Fruit fly (Drosophila melanogaster) whole organism, embryonic: ENCODE data around the gene Cyp4ac1.
A peak's percentile ranks its signal among the peaks of the same experiment; 100 is the strongest.

Experiments
- B-H1 ChIP-seq: fragments of 200-800 bp; sonication (Bioruptor generic); IDR thresholded peaks from 3 replicates; pipeline ENCODE4 v1.3.6; 2022; ENCODE audit warnings: missing biosample characterization, missing genetic modification characterization
- CG10321 ChIP-seq: fragments of 200-800 bp; sonication (Bioruptor generic); IDR thresholded peaks from 2 replicates; pipeline ENCODE4 v1.3.6; 2022; ENCODE audit warnings: missing biosample characterization, missing genetic modification characterization
- CG10565 ChIP-seq: fragments of 200-800 bp; sonication (Bioruptor generic); optimal IDR thresholded peaks from 3 replicates; lab custom pipeline; 2016; ENCODE audit warnings: missing biosample characterization, mild to moderate bottlenecking, missing genetic modification characterization
- CG10979 ChIP-seq: fragments of 200-800 bp; sonication (Bioruptor generic); optimal IDR thresholded peaks from 2 replicates; lab custom pipeline; 2018; ENCODE audit warnings: missing biosample characterization, mild to moderate bottlenecking, missing genetic modification characterization, moderate library complexity
- CG11695 ChIP-seq: fragments of 200-800 bp; sonication (Bioruptor generic); IDR thresholded peaks from 3 replicates; pipeline ENCODE4 v1.3.6; 2022; ENCODE audit warnings: missing biosample characterization, missing genetic modification characterization
- CG15011 ChIP-seq: fragments of 200-800 bp; sonication (Bioruptor generic); optimal IDR thresholded peaks from 3 replicates; lab custom pipeline; 2018; ENCODE audit warnings: missing biosample characterization, mild to moderate bottlenecking, missing genetic modification characterization
- CG15479 ChIP-seq: fragments of 200-800 bp; sonication (Bioruptor generic); optimal IDR thresholded peaks from 3 replicates; lab custom pipeline; 2019; ENCODE audit warnings: missing biosample characterization, mild to moderate bottlenecking, missing genetic modification characterization, moderate library complexity
- CG18476 ChIP-seq: fragments of 200-800 bp; sonication (Bioruptor generic); optimal IDR thresholded peaks from 2 replicates; lab custom pipeline; 2016; ENCODE audit warnings: missing biosample characterization, mild to moderate bottlenecking, missing genetic modification characterization
- CG2875 ChIP-seq: fragments of 200-800 bp; sonication (Bioruptor generic); optimal IDR thresholded peaks from 2 replicates; lab custom pipeline; 2017; ENCODE audit warnings: missing biosample characterization, mild to moderate bottlenecking, missing genetic modification characterization, missing genetic modification reagents
- CG30431 ChIP-seq: fragments of 200-800 bp; sonication (Bioruptor generic); optimal IDR thresholded peaks from 2 replicates; lab custom pipeline; 2017; ENCODE audit warnings: missing biosample characterization, missing genetic modification characterization
- CG3065 ChIP-seq: fragments of 200-800 bp; sonication (Bioruptor generic); optimal IDR thresholded peaks from 2 replicates; lab custom pipeline; 2016; ENCODE audit warnings: missing biosample characterization, missing genetic modification characterization
- CG4854 ChIP-seq: fragments of 200-800 bp; sonication (Bioruptor generic); optimal IDR thresholded peaks from 2 replicates; lab custom pipeline; 2016; ENCODE audit warnings: missing biosample characterization, missing genetic modification characterization, inconsistent platforms
- CG6175 ChIP-seq: fragments of 200-800 bp; sonication (Bioruptor generic); IDR thresholded peaks from 3 replicates; pipeline ENCODE4 v1.3.6; 2022; ENCODE audit warnings: missing biosample characterization, missing genetic modification characterization
- CG6272 ChIP-seq: fragments of 200-800 bp; sonication (Bioruptor generic); IDR thresholded peaks from 2 replicates; pipeline ENCODE4 v1.3.6; 2022; ENCODE audit warnings: missing biosample characterization, missing genetic modification characterization
- CG6791 ChIP-seq: fragments of 200-800 bp; sonication (Bioruptor generic); IDR thresholded peaks from 3 replicates; pipeline ENCODE4 v1.3.6; 2022; ENCODE audit warnings: missing biosample characterization, missing genetic modification characterization; ENCODE audit not compliant: partially characterized antibody
- CG7839 ChIP-seq: fragments of 200-800 bp; sonication (Bioruptor generic); optimal IDR thresholded peaks from 3 replicates; lab custom pipeline; 2018; ENCODE audit warnings: missing biosample characterization, mild to moderate bottlenecking, missing genetic modification characterization, moderate library complexity
- CG7963 ChIP-seq: fragments of 200-800 bp; sonication (Bioruptor generic); IDR thresholded peaks from 3 replicates; pipeline ENCODE4 v1.3.6; 2022; ENCODE audit warnings: missing biosample characterization, missing genetic modification characterization; ENCODE audit not compliant: partially characterized antibody
- CG9876 ChIP-seq: fragments of 200-800 bp; sonication (Bioruptor generic); optimal IDR thresholded peaks from 2 replicates; lab custom pipeline; 2016; ENCODE audit warnings: missing biosample characterization, missing genetic modification characterization
- Dll ChIP-seq: fragments of 200-800 bp; sonication (Bioruptor generic); IDR thresholded peaks from 4 replicates; pipeline ENCODE4 v1.3.6; 2022; ENCODE audit warnings: missing biosample characterization, missing genetic modification characterization; ENCODE audit not compliant: partially characterized antibody
- Doc3 ChIP-seq: fragments of 200-800 bp; sonication (Bioruptor generic); IDR thresholded peaks from 3 replicates; pipeline ENCODE4 v1.3.6; 2022; ENCODE audit warnings: missing biosample characterization, missing genetic modification characterization; ENCODE audit not compliant: partially characterized antibody
- Elba2 ChIP-seq: fragments of 200-800 bp; sonication (Bioruptor generic); optimal IDR thresholded peaks from 3 replicates; lab custom pipeline; 2016; ENCODE audit warnings: missing biosample characterization, missing genetic modification characterization
- GATAe ChIP-seq: fragments of 200-800 bp; sonication (Bioruptor generic); conservative IDR thresholded peaks from 2 replicates; pipeline ENCODE4 v1.3.6; 2022; ENCODE audit warnings: missing biosample characterization, missing genetic modification characterization
- H15 ChIP-seq: fragments of 200-800 bp; sonication (Bioruptor generic); IDR thresholded peaks from 3 replicates; pipeline ENCODE4 v1.3.6; 2022; ENCODE audit warnings: missing biosample characterization, missing genetic modification characterization
- HHEX ChIP-seq: fragments of 200-800 bp; sonication (Bioruptor generic); optimal IDR thresholded peaks from 3 replicates; lab custom pipeline; 2017; ENCODE audit warnings: missing biosample characterization, mild to moderate bottlenecking, missing genetic modification characterization, missing genetic modification reagents
- Jarid2 ChIP-seq: fragments of 200-800 bp; sonication (Bioruptor generic); optimal IDR thresholded peaks from 3 replicates; lab custom pipeline; 2017; ENCODE audit warnings: mild to moderate bottlenecking, missing biosample characterization, missing genetic modification reagents, missing genetic modification characterization
- Spps ChIP-seq: fragments of 200-800 bp; sonication (Bioruptor generic); optimal IDR thresholded peaks from 2 replicates; lab custom pipeline; 2018; ENCODE audit warnings: missing biosample characterization, mild to moderate bottlenecking, missing genetic modification characterization
- ato ChIP-seq: fragments of 200-800 bp; sonication (Bioruptor generic); IDR thresholded peaks from 2 replicates; pipeline ENCODE4 v1.3.6; 2022; ENCODE audit warnings: missing biosample characterization, missing genetic modification characterization; ENCODE audit not compliant: partially characterized antibody
- bigmax ChIP-seq: fragments of 200-800 bp; sonication (Bioruptor generic); optimal IDR thresholded peaks from 2 replicates; lab custom pipeline; 2018; ENCODE audit warnings: missing biosample characterization, mild to moderate bottlenecking, missing genetic modification characterization
- caup ChIP-seq: fragments of 200-800 bp; sonication (Bioruptor generic); optimal IDR thresholded peaks from 3 replicates; lab custom pipeline; 2017; ENCODE audit warnings: missing biosample characterization, mild to moderate bottlenecking, missing genetic modification characterization, moderate library complexity; ENCODE audit not compliant: severe bottlenecking
- crp ChIP-seq, 2 experiments: fragments of 200-800 bp; sonication (Bioruptor generic); optimal IDR thresholded peaks; 2 replicates in 1 of 2; 3 replicates in 1 of 2; lab custom pipeline; 2017; ENCODE audit warnings: missing biosample characterization in 2 of 2, missing genetic modification characterization in 2 of 2, mild to moderate bottlenecking in 1 of 2, moderate library complexity in 1 of 2
- disco-r ChIP-seq: fragments of 200-800 bp; sonication (Bioruptor generic); optimal IDR thresholded peaks from 2 replicates; lab custom pipeline; 2016; ENCODE audit warnings: missing biosample characterization, missing genetic modification characterization
- dpn ChIP-seq, 2 experiments: fragments of 200-800 bp; sonication (Bioruptor generic); optimal IDR thresholded peaks; 3 replicates each; lab custom pipeline; 2016; ENCODE audit warnings: missing biosample characterization in 2 of 2, missing genetic modification characterization in 2 of 2
- eve ChIP-seq, 2 experiments: fragments of >200 bp; optimal IDR thresholded peaks; 2 replicates each; lab custom pipeline; 2017; ENCODE audit warnings: missing biosample characterization in 2 of 2, missing genetic modification characterization in 2 of 2
- fd102C ChIP-seq: fragments of 200-800 bp; sonication (Bioruptor generic); optimal IDR thresholded peaks from 2 replicates; lab custom pipeline; 2018; ENCODE audit warnings: missing biosample characterization, mild to moderate bottlenecking, missing genetic modification characterization, moderate library complexity
- gce ChIP-seq: fragments of 200-800 bp; sonication (Bioruptor generic); IDR thresholded peaks from 3 replicates; pipeline ENCODE4 v1.3.6; 2022; ENCODE audit warnings: missing biosample characterization, missing genetic modification characterization
- gsb ChIP-seq: fragments of 200-800 bp; sonication (Bioruptor generic); IDR thresholded peaks from 2 replicates; pipeline ENCODE4 v1.3.6; 2022; ENCODE audit warnings: missing biosample characterization, missing genetic modification characterization
- h ChIP-seq: fragments of >200 bp; optimal IDR thresholded peaks from 2 replicates; lab custom pipeline; 2017
- klu ChIP-seq: fragments of 200-800 bp; sonication (Bioruptor generic); IDR thresholded peaks from 2 replicates; pipeline ENCODE4 v1.3.6; 2022; ENCODE audit warnings: missing biosample characterization, missing genetic modification characterization
- knrl ChIP-seq: fragments of 200-800 bp; sonication (Bioruptor generic); IDR thresholded peaks from 3 replicates; pipeline ENCODE4 v1.3.6; 2022; ENCODE audit warnings: missing biosample characterization, missing genetic modification characterization; ENCODE audit not compliant: partially characterized antibody
- onecut ChIP-seq: fragments of 200-800 bp; sonication (Bioruptor generic); IDR thresholded peaks from 2 replicates; pipeline ENCODE4 v1.3.6; 2022; ENCODE audit warnings: missing biosample characterization, missing genetic modification characterization
- p53 ChIP-seq: fragments of 200-800 bp; sonication (Bioruptor generic); optimal IDR thresholded peaks from 2 replicates; lab custom pipeline; 2016; ENCODE audit warnings: missing biosample characterization, missing genetic modification characterization
- pros ChIP-seq: fragments of 200-800 bp; sonication (Bioruptor generic); optimal IDR thresholded peaks from 3 replicates; lab custom pipeline; 2019; ENCODE audit warnings: missing biosample characterization, mild to moderate bottlenecking, missing genetic modification characterization, moderate library complexity
- pzg ChIP-seq: fragments of 200-800 bp; sonication (Bioruptor generic); optimal IDR thresholded peaks from 3 replicates; lab custom pipeline; 2018; ENCODE audit warnings: missing biosample characterization, mild to moderate bottlenecking, missing genetic modification characterization, moderate library complexity
- slbo ChIP-seq: fragments of 200-800 bp; sonication (Bioruptor generic); IDR thresholded peaks from 2 replicates; pipeline ENCODE4 v1.3.6; 2022; ENCODE audit warnings: missing biosample characterization, missing genetic modification characterization
- sug ChIP-seq: fragments of 200-800 bp; optimal IDR thresholded peaks from 2 replicates; lab custom pipeline; 2019; ENCODE audit warnings: missing biosample characterization, mild to moderate bottlenecking, missing genetic modification characterization, moderate library complexity
- toy ChIP-seq: fragments of 200-800 bp; sonication (Bioruptor generic); IDR thresholded peaks from 2 replicates; pipeline ENCODE4 v1.3.6; 2022; ENCODE audit warnings: missing biosample characterization, missing genetic modification characterization
- trem ChIP-seq: fragments of 200-800 bp; optimal IDR thresholded peaks from 3 replicates; lab custom pipeline; 2019; ENCODE audit warnings: missing biosample characterization, mild to moderate bottlenecking, missing genetic modification characterization, moderate library complexity
- trh ChIP-seq: fragments of 200-800 bp; sonication (Bioruptor generic); optimal IDR thresholded peaks from 2 replicates; lab custom pipeline; 2016; ENCODE audit warnings: missing biosample characterization, missing genetic modification characterization

The Cyp4ac1 gene

dm6 chr2L:5256036-5256846 is 7.6 kb upstream of the Cyp4ac1 start (continued):
- TF ChIP-seq Elba2 (GFP tag; lab: Kevin White, UChicago) (no peak), HHEX (GFP tag; lab: Kevin White, UChicago) (peak; percentile 65), gce (peak; percentile 68), CG6791 (GFP tag; lab: Robert Waterston, UW) (no peak), toy (GFP tag; lab: Robert Waterston, UW) (no peak), caup (GFP tag; lab: Kevin White, UChicago) (no peak), B-H1 (GFP tag; lab: Robert Waterston, UW) (peak; percentile 37; the same call in 2 of the 3 replicates), CG9876 (no peak), CG3065 (GFP tag; lab: Kevin White, UChicago) (peak; percentile 33), GATAe (GFP tag; lab: Robert Waterston, UW) (peak; percentile 37; the same call in 1 of the 2 replicates), pros (GFP tag; lab: Kevin White, UChicago) (peak; percentile 23), slbo (GFP tag; lab: Robert Waterston, UW) (no peak; the same call in 1 of the 2 replicates), pzg (GFP tag; lab: Kevin White, UChicago) (no peak), knrl (GFP tag; lab: Robert Waterston, UW) (no peak), CG30431 (GFP tag; lab: Kevin White, UChicago) (peak; percentile 5), onecut (GFP tag; lab: Robert Waterston, UW) (no peak; the same call in none of the 2 replicates), klu (no peak), trem (tag; lab: Kevin White, UChicago) (peak; percentile 26), CG18476 (no peak), ato (GFP tag; lab: Robert Waterston, UW) (no peak), Spps (tag; lab: Kevin White, UChicago) (peak; percentile 51), CG7963 (no peak), CG10979 (tag; lab: Kevin White, UChicago) (peak; percentile 60), CG6272 (GFP tag; lab: Robert Waterston, UW) (no peak), Doc3 (GFP tag; lab: Robert Waterston, UW) (no peak), gsb (GFP tag; lab: Robert Waterston, UW) (no peak), CG4854 (GFP tag; lab: Kevin White, UChicago) (no peak), dpn (GFP tag; optimal IDR thresholded peaks at IDR 0.05; lab: Kevin White, UChicago) (peak; percentile 15 to 21), disco-r (GFP tag; lab: Kevin White, UChicago) (no peak), eve (GFP tag; optimal IDR thresholded peaks at IDR 0.05; lab: Kevin White, UChicago) (peak in 1 of 2 experiments; percentile 81), trh (GFP tag; lab: Kevin White, UChicago) (no peak), CG6175 (GFP tag; lab: Robert Waterston, UW) (no peak), crp (GFP tag; optimal IDR thresholded peaks at IDR 0.05; lab: Kevin White, UChicago) (no peak), sug (tag; lab: Kevin White, UChicago) (peak; percentile 67), CG10321 (GFP tag; lab: Robert Waterston, UW) (0 out of 2 replicates have a peak, but pooled peaks have one; percentile 16), CG2875 (peak; percentile 78), fd102C (peak; percentile 79), CG15011 (GFP tag; lab: Kevin White, UChicago) (peak; percentile 19), CG11695 (GFP tag; lab: Robert Waterston, UW) (no peak), Jarid2 (GFP tag; lab: Kevin White, UChicago) (no peak), p53 (peak; percentile 5), bigmax (GFP tag; lab: Kevin White, UChicago) (no peak), H15 (GFP tag; lab: Robert Waterston, UW) (0 out of 3 replicates have a peak, but pooled peaks have one; percentile 45), h (lab: Kevin White, UChicago) (no peak), CG10565 (GFP tag; lab: Kevin White, UChicago) (no peak), Dll (no peak), CG7839 (tag; lab: Kevin White, UChicago) (peak; percentile 63), CG15479 (no peak)
